Fruit fly (Drosophila melanogaster): ENCODE results near the gene Eig71Eh.
A peak's percentile ranks its signal among the peaks of the same experiment; 100 is the strongest.

The Eig71Eh gene

DNA sequence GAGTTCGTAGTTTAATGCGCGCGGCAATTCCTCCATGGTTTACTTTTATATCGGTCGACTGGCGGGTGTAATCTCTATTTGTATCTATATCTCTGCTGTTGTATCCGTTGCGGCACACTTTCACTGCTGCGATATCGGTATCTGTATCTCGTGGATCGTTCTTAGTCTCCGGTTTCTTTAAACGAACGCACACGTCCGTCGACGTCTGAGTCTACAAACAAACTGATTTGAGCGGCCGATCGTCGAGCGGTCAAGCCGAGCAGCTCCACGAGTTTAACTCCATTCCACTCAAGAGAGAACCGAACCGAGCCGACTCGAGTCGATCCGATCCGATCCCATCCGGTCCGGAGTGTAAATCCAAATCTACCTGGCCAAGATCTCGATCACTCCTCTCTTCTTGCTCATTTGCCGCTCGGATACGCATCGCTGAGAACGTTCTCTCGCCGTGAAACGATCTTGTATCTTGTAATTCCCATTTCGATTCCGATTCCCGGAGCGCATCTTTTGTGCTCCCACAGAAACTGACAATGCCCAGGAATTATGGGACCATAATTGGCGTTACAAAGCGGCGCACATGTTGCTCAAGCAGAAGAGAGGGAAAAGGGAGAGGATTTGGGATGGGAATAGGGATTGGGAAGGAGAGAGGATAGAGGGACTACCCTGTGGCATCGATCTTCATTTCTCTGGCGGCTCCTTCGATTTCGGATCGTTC, 40.5 kb upstream of the Eig71Eh start, which contains the start of gene comm2 (continued):
- TF ChIP-seq CG12659 (GFP tag; optimal IDR thresholded peaks at IDR 0.05) (no peak), tll (GFP tag; optimal IDR thresholded peaks at IDR 0.05) (peak in 1 of 2 experiments; percentile 47), chm (GFP tag; IDR thresholded peaks at IDR 0.05) (peak; percentile 88), chn (GFP tag; optimal IDR thresholded peaks at IDR 0.05) (no peak), HLH4C (GFP tag; IDR thresholded peaks at IDR 0.05; ENCODE audit: partially characterized antibody) (peak; percentile 21; the same call in 1 of the 3 replicates), mam (GFP tag; optimal IDR thresholded peaks at IDR 0.05) (no peak), CG12071 (GFP tag; optimal IDR thresholded peaks at IDR 0.05) (peak; percentile 15), D (optimal IDR thresholded peaks at IDR 0.05) (peak; percentile 93), D (GFP tag; optimal IDR thresholded peaks at IDR 0.05) (no peak), Spps (tag; optimal IDR thresholded peaks at IDR 0.05) (no peak), eve (GFP tag; optimal IDR thresholded peaks at IDR 0.05) (no peak), hb (GFP tag; IDR thresholded peaks at IDR 0.05; ENCODE audit: partially characterized antibody) (no peak), CG17829 (tag; optimal IDR thresholded peaks at IDR 0.05) (peak; percentile 43), Deaf1 (tag; optimal IDR thresholded peaks at IDR 0.05) (peak; percentile 96), ci (GFP tag; IDR thresholded peaks at IDR 0.05) (peak; percentile 55; the same call in 1 of the 3 replicates), gce (GFP tag; IDR thresholded peaks at IDR 0.05) (no peak), kni (GFP tag; optimal IDR thresholded peaks at IDR 0.05) (peak; percentile 89), tio (GFP tag; optimal IDR thresholded peaks at IDR 0.05) (no peak), crp (GFP tag; optimal IDR thresholded peaks at IDR 0.05) (no peak), Side (GFP tag; optimal IDR thresholded peaks at IDR 0.05) (peak; percentile 18), Trl (optimal IDR thresholded peaks at IDR 0.05) (peak; percentile 83 to 93), Trl (GFP tag; optimal IDR thresholded peaks at IDR 0.05) (no peak), zen2 (GFP tag; IDR thresholded peaks at IDR 0.05; ENCODE audit: partially characterized antibody) (peak; percentile 63), exex (tag; optimal IDR thresholded peaks at IDR 0.05) (no peak), pros (GFP tag; optimal IDR thresholded peaks at IDR 0.05) (peak; percentile 98), toy (GFP tag; IDR thresholded peaks at IDR 0.05) (no peak), Blimp-1 (GFP tag; optimal IDR thresholded peaks at IDR 0.05) (peak; percentile 84), CG17328 (GFP tag; IDR thresholded peaks at IDR 0.05) (0 out of 2 replicates have a peak, but pooled peaks have one; percentile 30), CG8290 (GFP tag; optimal IDR thresholded peaks at IDR 0.05) (no peak), CG8290 (tag; optimal IDR thresholded peaks at IDR 0.05) (peak in 1 of 2 experiments; percentile 19), HLHmδ (GFP tag; optimal IDR thresholded peaks at IDR 0.05) (peak; percentile 73), H15 (GFP tag; IDR thresholded peaks at IDR 0.05) (no peak), Dbx (GFP tag; IDR thresholded peaks at IDR 0.05) (0 out of 3 replicates have a peak, but pooled peaks have one; percentile 20), emc (GFP tag; optimal IDR thresholded peaks at IDR 0.05) (no peak), CG10431 (GFP tag; optimal IDR thresholded peaks at IDR 0.05) (no peak), CG11093 (GFP tag; IDR thresholded peaks at IDR 0.05) (no peak), ems (GFP tag; optimal IDR thresholded peaks at IDR 0.05) (no peak), fd64A (GFP tag; optimal IDR thresholded peaks at IDR 0.05) (peak; percentile 15), gsb (GFP tag; IDR thresholded peaks at IDR 0.05) (no peak), NfI (GFP tag; optimal IDR thresholded peaks at IDR 0.05) (no peak), CG7987 (GFP tag; optimal IDR thresholded peaks at IDR 0.05) (no peak), Scr (GFP tag; IDR thresholded peaks at IDR 0.05; ENCODE audit: partially characterized antibody) (peak; percentile 51; the same call in 1 of the 2 replicates), MTF-1 (GFP tag; optimal IDR thresholded peaks at IDR 0.05; ENCODE audit: borderline replicate concordance) (peak; percentile 33), z (GFP tag; IDR thresholded peaks at IDR 0.05) (peak; percentile 99), CG32767 (GFP tag; IDR thresholded peaks at IDR 0.05) (peak; percentile 31; the same call in 1 of the 2 replicates), CkIIα-i1 (GFP tag; IDR thresholded peaks at IDR 0.05) (no peak), CG32532 (GFP tag; IDR thresholded peaks at IDR 0.05) (no peak; the same call in 1 of the 2 replicates), otp (GFP tag; IDR thresholded peaks at IDR 0.05) (0 out of 3 replicates have a peak, but pooled peaks have one; percentile 50), nerfin-2 (GFP tag; IDR thresholded peaks at IDR 0.05; ENCODE audit: partially characterized antibody) (0 out of 2 replicates have a peak, but pooled peaks have one; percentile 20), CTCF (GFP tag; optimal IDR thresholded peaks at IDR 0.05) (no peak)

All from whole organism, embryonic.